Worm (Caenorhabditis elegans): ENCODE measurements around the gene T05C12.4.
A peak's percentile ranks its signal among the peaks of the same experiment; 100 is the strongest.

- TF ChIP-seq mep-1 (tag; optimal IDR thresholded peaks at IDR 0.05) (peak; percentile 34), egl-13 (tag; optimal IDR thresholded peaks at IDR 0.05) (no peak), fos-1 (tag; optimal IDR thresholded peaks at IDR 0.05) (no peak), ztf-11 (tag; optimal IDR thresholded peaks at IDR 0.05) (no peak), dpl-1 (GFP tag; optimal IDR thresholded peaks at IDR 0.05) (no peak), unc-86 (tag; optimal IDR thresholded peaks at IDR 0.05) (no peak), nhr-84 (tag; optimal IDR thresholded peaks at IDR 0.05) (no peak), tbx-2 (tag; optimal IDR thresholded peaks at IDR 0.05) (no peak), unc-62 (GFP tag; optimal IDR thresholded peaks at IDR 0.05) (no peak), aly-2 (tag; optimal IDR thresholded peaks at IDR 0.05) (no peak)
These were observed 50.6 kb downstream of the T05C12.4 start, which contains the start of gene ulp-4 for ce11 chrII:8129495-8130010.

Measured in whole organism, L1 larva.